Worm (Caenorhabditis elegans) whole organism, young adult: ENCODE results near the gene VC5.2.

Experiments used
- C06A6.2 ChIP-seq: fragments of 200-800 bp; sonication (Bioruptor generic); conservative IDR thresholded peaks from 2 replicates; pipeline ENCODE4 v1.3.6; 2022; ENCODE audit warnings: missing genetic modification characterization, missing compliant biosample characterization
- ZK185.1 ChIP-seq: sonication (generic microtip); optimal IDR thresholded peaks from 2 replicates; lab custom pipeline; 2016; ENCODE audit warnings: mild to moderate bottlenecking, missing genetic modification characterization, missing compliant biosample characterization; ENCODE audit not compliant: poor library complexity, severe bottlenecking
- madf-8 ChIP-seq: fragments of 200-800 bp; sonication (Bioruptor generic); conservative IDR thresholded peaks from 2 replicates; pipeline ENCODE4 v1.3.6; 2022; ENCODE audit warnings: missing genetic modification reagents, missing genetic modification characterization, missing compliant biosample characterization
- nhr-27 ChIP-seq: fragments of 200-800 bp; sonication (Bioruptor generic); optimal IDR thresholded peaks from 2 replicates; lab custom pipeline; 2018; ENCODE audit warnings: mild to moderate bottlenecking, missing genetic modification characterization, moderate library complexity, missing compliant biosample characterization
- snpc-4 ChIP-seq, 5 experiments: fragments of 150-350 bp in 1 of 5; sonication (generic microtip) in 4 of 5; optimal IDR thresholded peaks; 2 replicates each; lab custom pipeline; 2014 to 2018; ENCODE audit warnings: missing genetic modification characterization in 5 of 5, missing biosample characterization in 3 of 5, antibody characterized with exemption in 2 of 5, mild to moderate bottlenecking in 2 of 5, missing compliant biosample characterization in 2 of 5, missing genotype in 2 of 5, moderate library complexity in 2 of 5, missing genetic modification reagents in 1 of 5

- TF ChIP-seq snpc-4 (GFP tag; optimal IDR thresholded peaks at IDR 0.05; lab: Kevin White, UChicago), result no peak
- no peak for TF ChIP-seq snpc-4 (tag; optimal IDR thresholded peaks at IDR 0.05; lab: Kevin White, UChicago)
- no peak for TF ChIP-seq nhr-27 (tag; lab: Kevin White, UChicago)
- TF ChIP-seq ZK185.1 (tag; lab: Kevin White, UChicago), result no peak
- no peak for TF ChIP-seq madf-8 (GFP tag; lab: Robert Waterston, UW)
- no peak for TF ChIP-seq C06A6.2 (GFP tag; lab: Robert Waterston, UW)
Measured at ce11 chrV:7085518-7086104, at the start of gene VC5.2.
